Worm (Caenorhabditis elegans): ENCODE measurements around the gene PDB1.1.

ce11 chrX:7569685-7570518 is 11.0 kb upstream of the PDB1.1 start, which contains the start of gene apy-1:
- TF ChIP-seq flt-1 (GFP tag; IDR thresholded peaks at IDR 0.05) (no peak), B0310.2 (tag; optimal IDR thresholded peaks at IDR 0.05) (no peak), F13C5.2 (tag; optimal IDR thresholded peaks at IDR 0.05) (no peak), ama-1 (optimal IDR thresholded peaks at IDR 0.05) (no peak), hmg-4 (GFP tag; optimal IDR thresholded peaks at IDR 0.05) (no peak), ceh-36 (tag; optimal IDR thresholded peaks at IDR 0.05) (no peak), hnd-1 (tag; optimal IDR thresholded peaks at IDR 0.05) (no peak)

Measured in whole organism, early embryonic.